Fruit fly (Drosophila melanogaster) whole organism, embryonic: Measurements from ENCODE around the gene Bug22.
A peak's percentile ranks its signal among the peaks of the same experiment; 100 is the strongest.

Source experiments
- Atf-2 ChIP-seq: fragments of 200-800 bp; sonication (Bioruptor generic); optimal IDR thresholded peaks from 2 replicates; lab custom pipeline; 2016; ENCODE audit warnings: missing biosample characterization, missing genetic modification characterization
- CG10267 ChIP-seq: fragments of 200-800 bp; sonication (Bioruptor generic); optimal IDR thresholded peaks from 2 replicates; lab custom pipeline; 2018; ENCODE audit warnings: missing biosample characterization, mild to moderate bottlenecking, missing genetic modification characterization, moderate library complexity
- CG11696 ChIP-seq: fragments of 200-800 bp; sonication (Bioruptor generic); IDR thresholded peaks from 2 replicates; pipeline ENCODE4 v1.3.6; 2022; ENCODE audit warnings: missing biosample characterization, missing genetic modification characterization
- CG11723 ChIP-seq: fragments of 200-800 bp; sonication (Bioruptor generic); optimal IDR thresholded peaks from 2 replicates; lab custom pipeline; 2017; ENCODE audit warnings: missing biosample characterization, mild to moderate bottlenecking, missing genetic modification characterization
- CG13287 ChIP-seq: fragments of 200-800 bp; sonication (Bioruptor generic); IDR thresholded peaks from 2 replicates; pipeline ENCODE4 v1.3.6; 2022; ENCODE audit warnings: missing biosample characterization, missing genetic modification characterization; ENCODE audit not compliant: partially characterized antibody
- CG14965 ChIP-seq: fragments of 200-800 bp; sonication (Bioruptor generic); optimal IDR thresholded peaks from 2 replicates; lab custom pipeline; 2016; ENCODE audit warnings: missing biosample characterization, missing genetic modification characterization, borderline replicate concordance
- CG17186 ChIP-seq: fragments of 200-800 bp; sonication (Bioruptor generic); optimal IDR thresholded peaks from 3 replicates; lab custom pipeline; 2017; ENCODE audit warnings: missing biosample characterization, missing genetic modification reagents, missing genetic modification characterization
- CG17568 ChIP-seq: fragments of 200-800 bp; sonication (Bioruptor generic); optimal IDR thresholded peaks from 2 replicates; lab custom pipeline; 2018; ENCODE audit warnings: missing biosample characterization, mild to moderate bottlenecking, missing genetic modification characterization, moderate library complexity
- CG17802 ChIP-seq: fragments of 200-800 bp; sonication (Bioruptor generic); optimal IDR thresholded peaks from 2 replicates; lab custom pipeline; 2018; ENCODE audit warnings: missing biosample characterization, mild to moderate bottlenecking, missing genetic modification characterization, moderate library complexity
- CG18262 ChIP-seq: fragments of 200-800 bp; optimal IDR thresholded peaks from 3 replicates; lab custom pipeline; 2019; ENCODE audit warnings: missing biosample characterization, mild to moderate bottlenecking, missing genetic modification characterization, moderate library complexity
- CG2116 ChIP-seq: fragments of 200-800 bp; sonication (Bioruptor generic); optimal IDR thresholded peaks from 3 replicates; lab custom pipeline; 2018; ENCODE audit warnings: missing biosample characterization, mild to moderate bottlenecking, missing genetic modification characterization
- CG2202 ChIP-seq: fragments of 200-800 bp; sonication (Bioruptor generic); optimal IDR thresholded peaks from 2 replicates; lab custom pipeline; 2018; ENCODE audit warnings: missing biosample characterization, mild to moderate bottlenecking, missing genetic modification characterization
- CG30403 ChIP-seq: fragments of 200-800 bp; sonication (Bioruptor generic); optimal IDR thresholded peaks from 3 replicates; lab custom pipeline; 2016; ENCODE audit warnings: missing biosample characterization, missing genetic modification characterization
- CG30431 ChIP-seq: fragments of 200-800 bp; sonication (Bioruptor generic); optimal IDR thresholded peaks from 2 replicates; lab custom pipeline; 2017; ENCODE audit warnings: missing biosample characterization, missing genetic modification characterization
- CG32772 ChIP-seq: fragments of 200-800 bp; sonication (Bioruptor generic); IDR thresholded peaks from 2 replicates; pipeline ENCODE4 v1.3.6; 2022; ENCODE audit warnings: missing biosample characterization, missing genetic modification characterization
- CG6254 ChIP-seq: fragments of 200-800 bp; sonication (Bioruptor generic); optimal IDR thresholded peaks from 3 replicates; lab custom pipeline; 2017; ENCODE audit warnings: mild to moderate bottlenecking, missing biosample characterization, missing genetic modification reagents, missing genetic modification characterization
- CG6683 ChIP-seq: fragments of 200-800 bp; sonication (Bioruptor generic); optimal IDR thresholded peaks from 2 replicates; lab custom pipeline; 2017; ENCODE audit warnings: missing biosample characterization, mild to moderate bottlenecking, missing genetic modification characterization, missing genetic modification reagents
- CG7372 ChIP-seq: fragments of 200-800 bp; sonication (Bioruptor generic); IDR thresholded peaks from 2 replicates; pipeline ENCODE4 v1.3.6; 2022; ENCODE audit warnings: missing biosample characterization, missing genetic modification characterization
- CoRest ChIP-seq: fragments of 200-800 bp; sonication (Bioruptor generic); optimal IDR thresholded peaks from 3 replicates; lab custom pipeline; 2018; ENCODE audit warnings: missing biosample characterization, mild to moderate bottlenecking, missing genetic modification characterization, moderate library complexity
- Doc3 ChIP-seq: fragments of 200-800 bp; sonication (Bioruptor generic); IDR thresholded peaks from 3 replicates; pipeline ENCODE4 v1.3.6; 2022; ENCODE audit warnings: missing biosample characterization, missing genetic modification characterization; ENCODE audit not compliant: partially characterized antibody
- Dp ChIP-seq: fragments of 200-800 bp; sonication (Bioruptor generic); optimal IDR thresholded peaks from 2 replicates; lab custom pipeline; 2018; ENCODE audit warnings: missing biosample characterization, mild to moderate bottlenecking, missing genetic modification characterization, moderate library complexity
- E2f2 ChIP-seq: fragments of 200-800 bp; sonication (Bioruptor generic); IDR thresholded peaks from 2 replicates; pipeline ENCODE4 v1.3.6; 2022; ENCODE audit warnings: missing biosample characterization, missing genetic modification characterization
- GATAe ChIP-seq: fragments of 200-800 bp; sonication (Bioruptor generic); conservative IDR thresholded peaks from 2 replicates; pipeline ENCODE4 v1.3.6; 2022; ENCODE audit warnings: missing biosample characterization, missing genetic modification characterization
- HHEX ChIP-seq: fragments of 200-800 bp; sonication (Bioruptor generic); optimal IDR thresholded peaks from 3 replicates; lab custom pipeline; 2017; ENCODE audit warnings: missing biosample characterization, mild to moderate bottlenecking, missing genetic modification characterization, missing genetic modification reagents
- HLHmδ ChIP-seq: fragments of 200-800 bp; sonication (Bioruptor generic); optimal IDR thresholded peaks from 2 replicates; lab custom pipeline; 2018; ENCODE audit warnings: missing biosample characterization, mild to moderate bottlenecking, missing genetic modification characterization, moderate library complexity
- HmgZ ChIP-seq: fragments of 200-800 bp; sonication (Bioruptor generic); optimal IDR thresholded peaks from 2 replicates; lab custom pipeline; 2018; ENCODE audit warnings: missing biosample characterization, mild to moderate bottlenecking, missing genetic modification characterization
- Lhr ChIP-seq: fragments of 200-800 bp; sonication (Bioruptor generic); optimal IDR thresholded peaks from 3 replicates; lab custom pipeline; 2017; ENCODE audit warnings: mild to moderate bottlenecking, missing biosample characterization, missing genetic modification reagents, missing genetic modification characterization
- Lpt ChIP-seq: fragments of >200 bp; optimal IDR thresholded peaks from 2 replicates; lab custom pipeline; 2018; ENCODE audit warnings: missing biosample characterization, missing genetic modification characterization
- MBD-R2 ChIP-seq: fragments of 200-800 bp; sonication (Bioruptor generic); IDR thresholded peaks from 2 replicates; pipeline ENCODE4 v1.3.6; 2022; ENCODE audit warnings: missing biosample characterization, missing genetic modification characterization
- Mes4 ChIP-seq: fragments of 200-800 bp; sonication (Bioruptor generic); optimal IDR thresholded peaks from 2 replicates; lab custom pipeline; 2016; ENCODE audit warnings: missing biosample characterization, missing genetic modification characterization
- NC2β ChIP-seq: fragments of 200-800 bp; sonication (Bioruptor generic); optimal IDR thresholded peaks from 2 replicates; lab custom pipeline; 2016; ENCODE audit warnings: missing biosample characterization, missing genetic modification characterization
- Optix ChIP-seq: fragments of 200-800 bp; sonication (Bioruptor generic); IDR thresholded peaks from 3 replicates; pipeline ENCODE4 v1.3.6; 2022; ENCODE audit warnings: missing biosample characterization, missing genetic modification characterization
- Poxn ChIP-seq: fragments of 200-800 bp; sonication (Bioruptor generic); IDR thresholded peaks from 2 replicates; pipeline ENCODE4 v1.3.6; 2022; ENCODE audit warnings: missing biosample characterization, missing genetic modification characterization
- Rx ChIP-seq: fragments of 200-800 bp; sonication (Bioruptor generic); IDR thresholded peaks from 2 replicates; pipeline ENCODE4 v1.3.6; 2022; ENCODE audit warnings: missing biosample characterization, missing genetic modification characterization
- Scr ChIP-seq: fragments of 200-800 bp; sonication (Bioruptor generic); IDR thresholded peaks from 2 replicates; pipeline ENCODE4 v1.3.6; 2022; ENCODE audit warnings: missing biosample characterization, missing genetic modification characterization; ENCODE audit not compliant: partially characterized antibody
- Xrp1 ChIP-seq: fragments of 200-800 bp; sonication (Bioruptor generic); IDR thresholded peaks from 2 replicates; pipeline ENCODE4 v1.3.6; 2022; ENCODE audit warnings: missing biosample characterization, missing genetic modification characterization
- abd-A ChIP-seq: fragments of 200-800 bp; sonication (Bioruptor generic); optimal IDR thresholded peaks from 3 replicates; lab custom pipeline; 2019; ENCODE audit warnings: missing biosample characterization, mild to moderate bottlenecking, missing genetic modification characterization, moderate library complexity
- ap ChIP-seq: fragments of 200-800 bp; sonication (Bioruptor generic); IDR thresholded peaks from 2 replicates; pipeline ENCODE4 v1.3.6; 2022; ENCODE audit warnings: missing biosample characterization, missing genetic modification characterization
- eve ChIP-seq, 2 experiments: fragments of >200 bp; optimal IDR thresholded peaks; 2 replicates each; lab custom pipeline; 2017; ENCODE audit warnings: missing biosample characterization in 2 of 2, missing genetic modification characterization in 2 of 2
- ftz-f1 ChIP-seq: fragments of 200-800 bp; sonication (Bioruptor generic); optimal IDR thresholded peaks from 2 replicates; lab custom pipeline; 2016; ENCODE audit warnings: missing biosample characterization, missing genetic modification characterization
- lmd ChIP-seq: fragments of 200-800 bp; sonication (Bioruptor generic); IDR thresholded peaks from 2 replicates; pipeline ENCODE4 v1.3.6; 2022; ENCODE audit warnings: missing biosample characterization, missing genetic modification characterization
- mam ChIP-seq: fragments of 200-800 bp; sonication (Bioruptor generic); optimal IDR thresholded peaks from 3 replicates; lab custom pipeline; 2016; ENCODE audit warnings: missing biosample characterization, missing genetic modification characterization
- nau ChIP-seq: fragments of 200-800 bp; sonication (Bioruptor generic); optimal IDR thresholded peaks from 3 replicates; lab custom pipeline; 2017; ENCODE audit warnings: missing biosample characterization, mild to moderate bottlenecking, missing genetic modification characterization, missing genetic modification reagents
- pfk ChIP-seq: fragments of 200-800 bp; sonication (Bioruptor generic); optimal IDR thresholded peaks from 2 replicates; lab custom pipeline; 2018; ENCODE audit warnings: missing biosample characterization, mild to moderate bottlenecking, missing genetic modification characterization, moderate library complexity
- schlank ChIP-seq: fragments of 200-800 bp; sonication (Bioruptor generic); optimal IDR thresholded peaks from 2 replicates; lab custom pipeline; 2018; ENCODE audit warnings: missing biosample characterization, mild to moderate bottlenecking, missing genetic modification characterization
- sd ChIP-seq: fragments of 200-800 bp; sonication (Bioruptor generic); optimal IDR thresholded peaks from 3 replicates; lab custom pipeline; 2018; ENCODE audit warnings: missing biosample characterization, mild to moderate bottlenecking, missing genetic modification characterization, moderate library complexity
- seq ChIP-seq: fragments of 200-800 bp; sonication (Bioruptor generic); IDR thresholded peaks from 2 replicates; pipeline ENCODE4 v1.3.6; 2022; ENCODE audit warnings: missing biosample characterization, missing genetic modification characterization
- stc ChIP-seq: fragments of 200-800 bp; sonication (Bioruptor generic); IDR thresholded peaks from 2 replicates; pipeline ENCODE4 v1.3.6; 2022; ENCODE audit warnings: missing biosample characterization, missing genetic modification characterization
- tap ChIP-seq: fragments of 200-800 bp; optimal IDR thresholded peaks from 3 replicates; lab custom pipeline; 2019; ENCODE audit warnings: missing biosample characterization, mild to moderate bottlenecking, missing genetic modification characterization, moderate library complexity
- tna ChIP-seq: fragments of 200-800 bp; sonication (Bioruptor generic); IDR thresholded peaks from 2 replicates; pipeline ENCODE4 v1.3.6; 2022; ENCODE audit warnings: missing biosample characterization, missing genetic modification characterization; ENCODE audit not compliant: partially characterized antibody
- wor ChIP-seq: fragments of 200-800 bp; sonication (Bioruptor generic); IDR thresholded peaks from 2 replicates; pipeline ENCODE4 v1.3.6; 2022; ENCODE audit warnings: missing biosample characterization, missing genetic modification characterization

The Bug22 gene

dm6 chr2L:10479859-10480258, 49.1 kb upstream of the Bug22 start (continued):
- TF ChIP-seq tap (tag; lab: Kevin White, UChicago), result no peak
- peak; percentile 39 for TF ChIP-seq CG2116 (GFP tag; lab: Kevin White, UChicago)
- TF ChIP-seq stc (GFP tag; lab: Robert Waterston, UW), result no peak
- peak; percentile 97 for TF ChIP-seq E2f2 (GFP tag; lab: Robert Waterston, UW)
- no peak for TF ChIP-seq CG6254
- no peak for TF ChIP-seq eve (GFP tag; optimal IDR thresholded peaks at IDR 0.05; lab: Kevin White, UChicago)
- TF ChIP-seq pfk (GFP tag; lab: Kevin White, UChicago), result no peak
- no peak for TF ChIP-seq Optix
- no peak for TF ChIP-seq CG7372 (GFP tag; lab: Robert Waterston, UW)
- no peak for TF ChIP-seq abd-A
- TF ChIP-seq CG2202 (tag; lab: Kevin White, UChicago), result no peak
- no peak for TF ChIP-seq ftz-f1 (GFP tag; lab: Kevin White, UChicago)
- TF ChIP-seq Lpt (GFP tag; lab: Kevin White, UChicago), result no peak
- no peak for TF ChIP-seq CG11696 (GFP tag; lab: Robert Waterston, UW)
- peak; percentile 54; the same call in 1 of the 2 replicates for TF ChIP-seq Scr (GFP tag; lab: Robert Waterston, UW)
- no peak for TF ChIP-seq seq (GFP tag; lab: Robert Waterston, UW)
- peak; percentile 99 for TF ChIP-seq Dp (GFP tag; lab: Kevin White, UChicago)
- no peak for TF ChIP-seq Mes4
- TF ChIP-seq HLHmδ (GFP tag; lab: Kevin White, UChicago), result no peak
- no peak for TF ChIP-seq CG30431 (GFP tag; lab: Kevin White, UChicago)
- no peak for TF ChIP-seq Xrp1 (GFP tag; lab: Robert Waterston, UW)
- no peak for TF ChIP-seq sd (tag; lab: Kevin White, UChicago)
- no peak for TF ChIP-seq CG18262 (tag; lab: Kevin White, UChicago)
- no peak for TF ChIP-seq CG17802 (tag; lab: Kevin White, UChicago)
- no peak for TF ChIP-seq mam (GFP tag; lab: Kevin White, UChicago)
- TF ChIP-seq HHEX (GFP tag; lab: Kevin White, UChicago), result no peak
- TF ChIP-seq Poxn (GFP tag; lab: Robert Waterston, UW), result no peak
- peak; percentile 26 for TF ChIP-seq HmgZ
- TF ChIP-seq nau (GFP tag; lab: Kevin White, UChicago), result peak; percentile 31
- no peak for TF ChIP-seq CG17186 (GFP tag; lab: Kevin White, UChicago)
- TF ChIP-seq CG11723 (GFP tag; lab: Kevin White, UChicago), result no peak
- no peak for TF ChIP-seq CG14965 (GFP tag; lab: Kevin White, UChicago)
- TF ChIP-seq MBD-R2 (GFP tag; lab: Robert Waterston, UW), result peak; percentile 34; the same call in 1 of the 2 replicates

DNA sequence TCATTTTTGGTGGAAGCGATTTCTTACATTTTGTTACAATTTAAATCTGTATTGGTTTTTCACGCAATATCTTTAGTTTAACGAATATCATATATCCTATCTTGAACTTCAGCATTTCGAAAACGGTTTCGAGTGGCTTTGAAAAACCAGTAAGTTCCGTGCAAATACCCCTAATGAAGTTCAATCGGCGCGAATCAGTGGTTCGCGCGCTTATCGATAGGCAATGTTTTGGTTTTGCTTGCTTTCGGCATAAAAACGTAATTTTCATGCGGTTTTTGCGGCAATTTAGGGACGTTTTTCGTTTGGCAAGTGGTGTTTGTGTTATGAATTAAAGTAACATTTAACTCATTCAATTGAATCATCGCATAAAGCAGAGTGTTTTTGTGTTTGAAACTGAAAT, 46.2 kb upstream of the Bug22 start, which contains the start of gene RluA-2:
Gene RluA-2, plus strand, starts transcription at position 195 of the 400 bp plus-strand sequence.
- TF ChIP-seq CG32772 (no peak), wor (GFP tag; lab: Robert Waterston, UW) (no peak), ap (GFP tag; lab: Robert Waterston, UW) (no peak), CG13287 (GFP tag; lab: Robert Waterston, UW) (peak; percentile 61), Lhr (GFP tag; lab: Kevin White, UChicago) (no peak), CG6683 (GFP tag; lab: Kevin White, UChicago) (no peak), Atf-2 (GFP tag; lab: Kevin White, UChicago) (no peak), CG10267 (tag; lab: Kevin White, UChicago) (no peak), Rx (GFP tag; lab: Robert Waterston, UW) (no peak), GATAe (GFP tag; lab: Robert Waterston, UW) (no peak), tna (GFP tag; lab: Robert Waterston, UW) (no peak), lmd (GFP tag; lab: Robert Waterston, UW) (no peak), CG30403 (GFP tag; lab: Kevin White, UChicago) (no peak), CG17568 (no peak), CoRest (tag; lab: Kevin White, UChicago) (no peak), MBD-R2 (GFP tag; lab: Robert Waterston, UW) (peak; percentile 52; the same call in 1 of the 2 replicates), NC2β (no peak), schlank (tag; lab: Kevin White, UChicago) (no peak), Optix (no peak), Doc3 (GFP tag; lab: Robert Waterston, UW) (no peak), CG18262 (tag; lab: Kevin White, UChicago) (no peak)
